Worm (Caenorhabditis elegans): Measurements from ENCODE around the gene F47B7.4.

ce11 chrX:3758399-3758798 is 8.1 kb downstream of the F47B7.4 start, which contains the start of gene T14G12.12:
- no peak for TF ChIP-seq nhr-11 (tag; optimal IDR thresholded peaks at IDR 0.05)
- TF ChIP-seq ceh-14 (tag; optimal IDR thresholded peaks at IDR 0.05): no peak
- TF ChIP-seq K09A11.1 (tag; optimal IDR thresholded peaks at IDR 0.05; ENCODE audit: insufficient read depth): no peak
- no peak for TF ChIP-seq unc-3 (GFP tag; conservative IDR thresholded peaks at IDR 0.05)
- TF ChIP-seq unc-3 (tag; optimal IDR thresholded peaks at IDR 0.05): no peak
- TF ChIP-seq rnt-1 (tag; optimal IDR thresholded peaks at IDR 0.05): no peak
- TF ChIP-seq pqm-1 (tag; optimal IDR thresholded peaks at IDR 0.05): no peak
- no peak for TF ChIP-seq madf-2 (tag; optimal IDR thresholded peaks at IDR 0.05)
- TF ChIP-seq elt-2 (tag; optimal IDR thresholded peaks at IDR 0.05): no peak
- TF ChIP-seq F13H6.1 (tag; optimal IDR thresholded peaks at IDR 0.05): no peak
- no peak for TF ChIP-seq pha-4 (tag; optimal IDR thresholded peaks at IDR 0.05)
